Worm (Caenorhabditis elegans) whole organism, late embryonic: Measurements from ENCODE around the gene F09F9.3.

ENCODE experiments used
- C08G9.2 ChIP-seq: sonication (generic microtip); optimal IDR thresholded peaks from 2 replicates; lab custom pipeline; 2016; ENCODE audit warnings: mild to moderate bottlenecking, missing genetic modification characterization, moderate library complexity, missing compliant biosample characterization
- Y22D7AL.16 ChIP-seq: sonication (generic microtip); optimal IDR thresholded peaks from 2 replicates; lab custom pipeline; 2016; ENCODE audit warnings: missing genetic modification characterization, missing compliant biosample characterization
- ama-1 ChIP-seq: fragments of 150-350 bp; optimal IDR thresholded peaks from 2 replicates; lab custom pipeline; 2014
- ceh-14 ChIP-seq: sonication (generic microtip); optimal IDR thresholded peaks from 2 replicates; lab custom pipeline; 2016; ENCODE audit warnings: missing genotype, missing genetic modification characterization, missing compliant biosample characterization
- ceh-18 ChIP-seq: sonication (generic microtip); optimal IDR thresholded peaks from 2 replicates; lab custom pipeline; 2016; ENCODE audit warnings: missing genetic modification characterization, missing compliant biosample characterization
- ceh-19 ChIP-seq: fragments of 200-800 bp; sonication (Bioruptor generic); optimal IDR thresholded peaks from 2 replicates; lab custom pipeline; 2018; ENCODE audit warnings: mild to moderate bottlenecking, missing genetic modification characterization, missing compliant biosample characterization
- ceh-2 ChIP-seq: sonication (generic microtip); optimal IDR thresholded peaks from 2 replicates; lab custom pipeline; 2016; ENCODE audit warnings: missing genotype, missing genetic modification characterization, missing compliant biosample characterization
- ceh-22 ChIP-seq: sonication (generic microtip); optimal IDR thresholded peaks from 2 replicates; lab custom pipeline; 2017; ENCODE audit warnings: missing biosample characterization, missing genetic modification characterization
- ceh-31 ChIP-seq: sonication (generic microtip); optimal IDR thresholded peaks from 2 replicates; lab custom pipeline; 2016; ENCODE audit warnings: missing genetic modification characterization, missing compliant biosample characterization
- ceh-34 ChIP-seq: sonication (generic microtip); optimal IDR thresholded peaks from 2 replicates; lab custom pipeline; 2016; ENCODE audit warnings: mild to moderate bottlenecking, missing genetic modification characterization, missing compliant biosample characterization
- ceh-45 ChIP-seq: fragments of 200-800 bp; sonication (Bioruptor generic); IDR thresholded peaks from 2 replicates; pipeline ENCODE4 v1.3.6; 2022; ENCODE audit warnings: missing genetic modification reagents, missing genetic modification characterization, missing compliant biosample characterization
- ceh-48 ChIP-seq: sonication (generic microtip); optimal IDR thresholded peaks from 2 replicates; lab custom pipeline; 2016; ENCODE audit warnings: missing genetic modification characterization, inconsistent platforms, missing compliant biosample characterization
- ceh-9 ChIP-seq: sonication (generic microtip); optimal IDR thresholded peaks from 2 replicates; lab custom pipeline; 2016; ENCODE audit warnings: mild to moderate bottlenecking, missing genetic modification characterization, inconsistent platforms, missing compliant biosample characterization
- dmd-4 ChIP-seq: sonication (generic microtip); optimal IDR thresholded peaks from 2 replicates; lab custom pipeline; 2016; ENCODE audit warnings: borderline replicate concordance, missing genetic modification characterization, missing compliant biosample characterization
- dve-1 ChIP-seq: sonication (generic microtip); optimal IDR thresholded peaks from 2 replicates; lab custom pipeline; 2017; ENCODE audit warnings: antibody characterized with exemption, mild to moderate bottlenecking, missing genetic modification characterization, missing compliant biosample characterization
- elt-2 ChIP-seq: sonication (generic microtip); optimal IDR thresholded peaks from 2 replicates; lab custom pipeline; 2016; ENCODE audit warnings: missing genetic modification reagents, missing genetic modification characterization, missing compliant biosample characterization
- elt-4 ChIP-seq: sonication (generic microtip); optimal IDR thresholded peaks from 2 replicates; lab custom pipeline; 2016; ENCODE audit warnings: missing genetic modification characterization, missing compliant biosample characterization
- ets-4 ChIP-seq: sonication (generic microtip); optimal IDR thresholded peaks from 2 replicates; lab custom pipeline; 2016; ENCODE audit warnings: missing genetic modification characterization, missing compliant biosample characterization
- fkh-6 ChIP-seq: sonication (generic microtip); optimal IDR thresholded peaks from 2 replicates; lab custom pipeline; 2016; ENCODE audit warnings: missing genetic modification characterization, missing compliant biosample characterization
- hlh-13 ChIP-seq: fragments of 200-800 bp; sonication (Bioruptor generic); optimal IDR thresholded peaks from 2 replicates; lab custom pipeline; 2018; ENCODE audit warnings: mild to moderate bottlenecking, missing genetic modification characterization, missing compliant biosample characterization
- hlh-30 ChIP-seq: sonication (generic microtip); optimal IDR thresholded peaks from 2 replicates; lab custom pipeline; 2017; ENCODE audit warnings: antibody characterized with exemption, missing genetic modification characterization, missing compliant biosample characterization; ENCODE audit not compliant: insufficient read depth
- madf-2 ChIP-seq: sonication (generic microtip); optimal IDR thresholded peaks from 2 replicates; lab custom pipeline; 2017; ENCODE audit warnings: missing genetic modification characterization, missing compliant biosample characterization
- mec-3 ChIP-seq: sonication (generic microtip); optimal IDR thresholded peaks from 2 replicates; lab custom pipeline; 2016; ENCODE audit warnings: borderline replicate concordance, missing genetic modification characterization, missing compliant biosample characterization
- nfya-1 ChIP-seq: sonication (generic microtip); optimal IDR thresholded peaks from 2 replicates; lab custom pipeline; 2017; ENCODE audit warnings: missing genetic modification characterization, mild to moderate bottlenecking, missing compliant biosample characterization, antibody characterized with exemption, moderate library complexity
- nhr-232 ChIP-seq: sonication (generic microtip); optimal IDR thresholded peaks from 2 replicates; lab custom pipeline; 2016; ENCODE audit warnings: missing genetic modification characterization, missing compliant biosample characterization
- npax-4 ChIP-seq: sonication (generic microtip); optimal IDR thresholded peaks from 2 replicates; lab custom pipeline; 2016; ENCODE audit warnings: missing genetic modification characterization, missing compliant biosample characterization
- odd-2 ChIP-seq: sonication (generic microtip); optimal IDR thresholded peaks from 2 replicates; lab custom pipeline; 2017; ENCODE audit warnings: antibody characterized with exemption, mild to moderate bottlenecking, missing genetic modification characterization, missing compliant biosample characterization
- pag-3 ChIP-seq: sonication (generic microtip); optimal IDR thresholded peaks from 2 replicates; lab custom pipeline; 2016; ENCODE audit warnings: missing compliant biosample characterization, missing genetic modification characterization, borderline replicate concordance
- pax-1 ChIP-seq: fragments of 150-350 bp; optimal IDR thresholded peaks from 2 replicates; lab custom pipeline; 2014; ENCODE audit warnings: missing biosample characterization, missing genetic modification characterization
- pqm-1 ChIP-seq: sonication (generic microtip); optimal IDR thresholded peaks from 2 replicates; lab custom pipeline; 2016; ENCODE audit warnings: missing genetic modification characterization, missing compliant biosample characterization
- ref-2 ChIP-seq: sonication (generic microtip); optimal IDR thresholded peaks from 2 replicates; lab custom pipeline; 2016; ENCODE audit warnings: missing genetic modification characterization, missing compliant biosample characterization
- rnt-1 ChIP-seq: sonication (generic microtip); optimal IDR thresholded peaks from 2 replicates; lab custom pipeline; 2016; ENCODE audit warnings: missing genetic modification characterization, missing compliant biosample characterization
- sox-4 ChIP-seq: sonication (generic microtip); optimal IDR thresholded peaks from 2 replicates; lab custom pipeline; 2017; ENCODE audit warnings: mild to moderate bottlenecking, missing genetic modification characterization, inconsistent platforms, missing compliant biosample characterization
- syd-9 ChIP-seq: sonication (generic microtip); optimal IDR thresholded peaks from 2 replicates; lab custom pipeline; 2016; ENCODE audit warnings: mild to moderate bottlenecking, missing genetic modification characterization, moderate library complexity, missing compliant biosample characterization
- ttx-3 ChIP-seq: sonication (generic microtip); optimal IDR thresholded peaks from 2 replicates; lab custom pipeline; 2016; ENCODE audit warnings: missing genetic modification reagents, missing genetic modification characterization, missing compliant biosample characterization
- unc-42 ChIP-seq: sonication (generic microtip); optimal IDR thresholded peaks from 2 replicates; lab custom pipeline; 2016; ENCODE audit warnings: missing genotype, missing genetic modification characterization, missing compliant biosample characterization
- unc-55 ChIP-seq: sonication (generic microtip); optimal IDR thresholded peaks from 2 replicates; lab custom pipeline; 2017; ENCODE audit warnings: missing biosample characterization, missing genetic modification reagents, missing genetic modification characterization
- zip-5 ChIP-seq: sonication (generic microtip); optimal IDR thresholded peaks from 2 replicates; lab custom pipeline; 2016; ENCODE audit warnings: missing genetic modification characterization, missing compliant biosample characterization

F09F9.3 gene

DNA sequence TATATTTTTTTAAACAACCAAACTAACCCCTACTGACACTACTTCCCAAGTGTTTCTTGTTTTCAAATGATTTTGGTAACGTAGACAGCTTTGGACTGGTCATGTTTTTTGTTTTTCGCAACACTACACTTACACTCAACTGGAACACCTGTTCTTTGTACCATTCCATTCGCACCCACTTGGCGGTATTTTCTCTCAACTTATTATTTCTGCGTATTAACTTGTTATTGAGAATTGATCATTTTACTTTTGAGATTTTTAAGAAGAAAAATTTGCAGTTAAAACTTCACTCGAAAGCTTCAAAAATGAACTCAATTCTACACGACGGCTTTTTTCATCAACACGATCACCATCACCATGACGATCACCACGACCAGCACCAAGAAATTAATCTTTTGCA is 14.0 kb upstream of the F09F9.3 start, which contains the start of gene ZK470.2:
TSS of gene ZK470.2 (plus strand) at position 301 of the 400 bp plus-strand sequence.
- TF ChIP-seq nhr-232 (no peak), odd-2 (tag; lab: Kevin White, UChicago) (no peak), ref-2 (tag; lab: Kevin White, UChicago) (no peak), sox-4 (tag; lab: Kevin White, UChicago) (no peak), elt-2 (tag; lab: Kevin White, UChicago) (no peak), Y22D7AL.16 (tag; lab: Kevin White, UChicago) (no peak), ceh-19 (no peak), pqm-1 (tag; lab: Kevin White, UChicago) (no peak), unc-55 (GFP tag; lab: Kevin White, UChicago) (no peak), ceh-22 (tag; lab: Kevin White, UChicago) (no peak)

DNA sequence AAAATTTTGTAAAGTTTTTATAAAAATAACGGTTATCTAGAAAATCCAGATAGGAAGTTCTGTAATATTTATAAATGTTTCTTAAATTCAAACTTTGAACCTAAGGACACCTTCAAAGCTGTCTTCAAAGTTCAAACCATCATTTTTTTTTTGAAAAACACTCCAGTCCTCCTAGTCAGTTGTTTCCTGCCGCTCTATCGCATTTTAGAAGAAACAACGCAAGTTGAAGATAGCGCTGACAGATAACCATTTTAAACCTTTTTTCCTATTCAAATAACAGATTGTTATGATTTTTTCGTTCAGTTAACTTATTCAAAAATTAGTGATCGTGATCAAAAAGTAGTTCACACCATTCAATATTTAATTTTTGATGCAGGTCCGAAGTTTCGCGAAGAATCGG is 12.5 kb upstream of the F09F9.3 start:
- TF ChIP-seq ceh-19, result no peak
- no peak for TF ChIP-seq npax-4 (tag; lab: Kevin White, UChicago)
- TF ChIP-seq dmd-4, result no peak
- no peak for TF ChIP-seq mec-3
- no peak for TF ChIP-seq pax-1 (tag; lab: Kevin White, UChicago)
- no peak for TF ChIP-seq ceh-22 (tag; lab: Kevin White, UChicago)
- TF ChIP-seq ceh-31 (tag; lab: Kevin White, UChicago), result no peak
- TF ChIP-seq hlh-13 (GFP tag; lab: Kevin White, UChicago), result no peak
- no peak for TF ChIP-seq fkh-6 (tag; lab: Kevin White, UChicago)
- TF ChIP-seq ceh-14 (tag; lab: Kevin White, UChicago), result no peak
- TF ChIP-seq ama-1, result no peak
- TF ChIP-seq syd-9 (tag; lab: Kevin White, UChicago), result no peak
- TF ChIP-seq madf-2 (tag; lab: Kevin White, UChicago), result no peak
- TF ChIP-seq ceh-48 (tag; lab: Kevin White, UChicago), result no peak
- no peak for TF ChIP-seq nfya-1 (tag; lab: Kevin White, UChicago)
- no peak for TF ChIP-seq C08G9.2 (tag; lab: Kevin White, UChicago)
- no peak for TF ChIP-seq ets-4 (tag; lab: Kevin White, UChicago)

DNA sequence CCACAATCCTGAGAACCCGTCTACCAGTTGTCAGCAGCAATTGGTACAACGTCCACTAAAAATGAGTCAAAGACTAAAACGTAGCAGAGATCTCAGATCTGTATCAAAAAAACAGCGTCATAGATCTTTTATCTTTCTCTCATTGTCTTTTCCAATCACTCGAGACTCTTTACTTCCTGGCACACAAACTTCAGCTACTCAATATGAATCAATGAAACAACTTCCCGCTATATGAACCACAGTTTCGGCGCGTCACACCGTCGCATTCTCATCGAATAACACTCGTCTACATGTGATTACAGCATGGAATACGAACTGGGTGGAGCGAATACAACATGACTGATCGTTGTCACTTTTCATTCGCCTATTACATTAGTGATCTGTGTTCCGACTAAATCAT is 11.4 kb upstream of the F09F9.3 start:
- no peak for TF ChIP-seq dve-1 (tag; lab: Kevin White, UChicago)
- TF ChIP-seq ceh-18, result no peak

DNA sequence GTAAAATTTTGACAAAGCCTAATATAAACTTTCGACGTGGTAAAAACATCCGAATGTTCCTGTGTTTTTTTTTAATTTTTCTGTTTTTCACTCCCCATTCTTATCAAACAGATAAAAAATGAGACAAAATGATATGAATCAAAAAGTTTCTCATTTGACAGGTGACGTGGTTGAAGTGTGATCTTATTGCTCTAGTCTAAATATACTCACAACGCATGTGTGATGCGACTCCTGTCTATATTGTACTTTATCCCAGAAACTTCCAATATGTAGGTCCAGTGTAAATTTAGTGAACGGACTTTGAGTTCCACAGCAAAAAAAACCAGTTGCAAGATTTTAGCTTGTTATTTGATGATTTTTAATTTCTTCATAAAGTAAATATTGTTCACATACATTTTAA is 10.5 kb upstream of the F09F9.3 start:
- TF ChIP-seq pag-3 (tag; lab: Kevin White, UChicago) (no peak), ceh-45 (no peak), ceh-2 (no peak), rnt-1 (tag; lab: Kevin White, UChicago) (no peak), syd-9 (tag; lab: Kevin White, UChicago) (no peak), hlh-13 (GFP tag; lab: Kevin White, UChicago) (no peak), elt-4 (no peak), C08G9.2 (tag; lab: Kevin White, UChicago) (no peak), ttx-3 (tag; lab: Kevin White, UChicago) (no peak), zip-5 (no peak), ets-4 (tag; lab: Kevin White, UChicago) (no peak), ceh-19 (no peak), ceh-9 (tag; lab: Kevin White, UChicago) (no peak), ceh-34 (tag; lab: Kevin White, UChicago) (no peak)
- TF ChIP-seq, all 69 proteins: peak for 0

DNA sequence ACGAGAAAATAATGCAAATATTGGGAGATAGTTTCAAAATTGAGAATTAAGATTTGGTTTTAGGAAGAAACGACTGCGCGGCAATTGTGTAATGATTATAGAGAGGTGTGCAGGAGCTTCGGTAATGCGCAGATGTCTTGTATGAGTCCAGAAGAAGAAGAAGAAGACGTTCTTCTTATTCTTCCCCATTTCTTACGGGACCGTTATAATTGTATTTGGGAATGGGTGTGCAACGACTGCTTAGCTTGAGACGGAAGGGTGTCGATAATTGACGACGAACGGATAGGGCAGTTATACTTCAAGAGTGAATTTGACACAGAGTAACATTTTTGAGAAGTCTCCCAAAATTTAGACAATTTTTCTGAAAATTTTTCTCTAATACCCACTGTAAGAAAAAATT is 7.8 kb upstream of the F09F9.3 start:
- TF ChIP-seq unc-42 (tag; lab: Kevin White, UChicago), result peak; percentile 57
- no peak for TF ChIP-seq hlh-30 (tag; lab: Kevin White, UChicago)
